Worm (Caenorhabditis elegans): ENCODE data around the gene cct-5.

DNA sequence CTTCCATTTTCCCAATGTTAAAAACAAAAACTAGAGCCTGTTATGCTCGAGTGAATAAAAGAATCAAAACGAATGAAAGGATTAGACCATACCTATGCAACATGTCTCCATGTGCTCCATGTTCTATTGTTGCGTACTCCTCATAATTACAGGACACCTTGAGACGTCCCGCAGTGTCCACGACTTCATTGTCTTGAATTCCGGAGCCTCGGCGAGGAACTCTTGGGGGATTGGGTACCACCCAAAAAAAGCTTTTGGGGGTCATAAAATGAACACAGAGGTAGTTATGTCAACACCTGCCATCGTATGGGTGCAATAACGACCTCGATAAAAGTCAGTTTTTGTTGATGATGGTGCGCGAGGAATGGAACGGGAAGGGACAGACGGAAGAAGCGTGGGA, 53.0 kb downstream of the cct-5 start:
- TF ChIP-seq nhr-12 (tag; optimal IDR thresholded peaks at IDR 0.05): no peak
- no peak for TF ChIP-seq F16B12.6 (tag; optimal IDR thresholded peaks at IDR 0.05)
- no peak for TF ChIP-seq sox-4 (tag; optimal IDR thresholded peaks at IDR 0.05)
- no peak for TF ChIP-seq skn-1 (tag; optimal IDR thresholded peaks at IDR 0.05)
- no peak for TF ChIP-seq grh-1 (GFP tag; IDR thresholded peaks at IDR 0.05)
- TF ChIP-seq nhr-90 (tag; optimal IDR thresholded peaks at IDR 0.05; ENCODE audit: poor library complexity): no peak
- no peak for TF ChIP-seq ama-1 (optimal IDR thresholded peaks at IDR 0.05)
- TF ChIP-seq rnt-1 (tag; optimal IDR thresholded peaks at IDR 0.05): no peak
- no peak for TF ChIP-seq dpl-1 (GFP tag; optimal IDR thresholded peaks at IDR 0.05)
- TF ChIP-seq lsy-2 (tag; optimal IDR thresholded peaks at IDR 0.05): no peak
- TF ChIP-seq aha-1 (tag; optimal IDR thresholded peaks at IDR 0.05): no peak
- no peak for TF ChIP-seq nhr-76 (tag; optimal IDR thresholded peaks at IDR 0.05)
- no peak for TF ChIP-seq aly-2 (tag; optimal IDR thresholded peaks at IDR 0.05)
- no peak for TF ChIP-seq ces-1 (GFP tag; optimal IDR thresholded peaks at IDR 0.05)

Data from whole organism, L1 larva.